Worm (Caenorhabditis elegans) whole organism, L3 larva: ENCODE measurements around the gene grd-4.

Experiments
- ama-1 ChIP-seq: fragments of 150-350 bp; optimal IDR thresholded peaks from 2 replicates; lab custom pipeline; 2018
- ceh-16 ChIP-seq: sonication (generic microtip); optimal IDR thresholded peaks from 2 replicates; lab custom pipeline; 2017; ENCODE audit warnings: missing biosample characterization, missing genetic modification characterization
- ceh-28 ChIP-seq: fragments of 150-350 bp; optimal IDR thresholded peaks from 2 replicates; lab custom pipeline; 2014; ENCODE audit warnings: missing biosample characterization, missing genetic modification reagents, missing genetic modification characterization
- ceh-82 ChIP-seq: fragments of 150-350 bp; optimal IDR thresholded peaks from 2 replicates; lab custom pipeline; 2014; ENCODE audit warnings: missing biosample characterization, missing genetic modification characterization
- daf-12 ChIP-seq: fragments of 150-350 bp; optimal IDR thresholded peaks from 2 replicates; lab custom pipeline; 2014; ENCODE audit warnings: missing biosample characterization, missing genetic modification reagents, missing genetic modification characterization
- egl-27 ChIP-seq: sonication (generic microtip); optimal IDR thresholded peaks from 4 replicates; lab custom pipeline; 2017; ENCODE audit warnings: missing biosample characterization, missing genetic modification reagents, missing genetic modification characterization
- elt-1 ChIP-seq: fragments of 150-350 bp; optimal IDR thresholded peaks from 2 replicates; lab custom pipeline; 2014; ENCODE audit warnings: missing biosample characterization, missing genetic modification characterization
- elt-2 ChIP-seq: sonication (generic microtip); optimal IDR thresholded peaks from 2 replicates; lab custom pipeline; 2016; ENCODE audit warnings: missing genetic modification reagents, mild to moderate bottlenecking, missing genetic modification characterization, missing compliant biosample characterization
- elt-3 ChIP-seq, 3 experiments: fragments of 150-350 bp in 1 of 3; sonication (generic microtip) in 2 of 3; optimal IDR thresholded peaks; 2 replicates in 2 of 3; 4 replicates in 1 of 3; lab custom pipeline; 2014 to 2017; ENCODE audit warnings: missing biosample characterization in 3 of 3, missing genetic modification characterization in 3 of 3
- eor-1 ChIP-seq, 2 experiments: fragments of 150-350 bp; optimal IDR thresholded peaks; 2 replicates each; lab custom pipeline; 2014 to 2018; ENCODE audit warnings: missing biosample characterization in 2 of 2, missing genetic modification characterization in 2 of 2
- fkh-10 ChIP-seq: sonication (generic microtip); optimal IDR thresholded peaks from 2 replicates; lab custom pipeline; 2017; ENCODE audit warnings: missing biosample characterization, missing genetic modification reagents, missing genetic modification characterization
- fkh-2 ChIP-seq: fragments of 150-350 bp; optimal IDR thresholded peaks from 2 replicates; lab custom pipeline; 2014; ENCODE audit warnings: missing biosample characterization, missing genetic modification reagents, missing genetic modification characterization
- lin-15B ChIP-seq: fragments of 150-350 bp; optimal IDR thresholded peaks from 2 replicates; lab custom pipeline; 2014; ENCODE audit warnings: missing biosample characterization, missing genetic modification characterization
- lin-39 ChIP-seq: fragments of 150-350 bp; optimal IDR thresholded peaks from 2 replicates; lab custom pipeline; 2018; ENCODE audit warnings: missing biosample characterization, missing genetic modification reagents, missing genetic modification characterization
- nfya-1 ChIP-seq: sonication (generic microtip); optimal IDR thresholded peaks from 2 replicates; lab custom pipeline; 2017; ENCODE audit warnings: missing genetic modification characterization, mild to moderate bottlenecking, missing compliant biosample characterization, antibody characterized with exemption, moderate library complexity; ENCODE audit not compliant: insufficient read depth
- nhr-23 ChIP-seq: fragments of 150-350 bp; optimal IDR thresholded peaks from 2 replicates; lab custom pipeline; 2014; ENCODE audit warnings: missing biosample characterization, missing genetic modification reagents, missing genetic modification characterization
- nhr-25 ChIP-seq: sonication (generic microtip); optimal IDR thresholded peaks from 2 replicates; lab custom pipeline; 2017; ENCODE audit warnings: missing biosample characterization, missing genetic modification characterization
- nhr-28 ChIP-seq: fragments of 150-350 bp; optimal IDR thresholded peaks from 2 replicates; lab custom pipeline; 2014; ENCODE audit warnings: missing biosample characterization, missing genetic modification characterization
- nhr-43 ChIP-seq: sonication (generic microtip); optimal IDR thresholded peaks from 2 replicates; lab custom pipeline; 2016; ENCODE audit warnings: mild to moderate bottlenecking, missing genetic modification characterization, missing compliant biosample characterization; ENCODE audit not compliant: poor library complexity, severe bottlenecking
- nhr-67 ChIP-seq: fragments of 150-350 bp; optimal IDR thresholded peaks from 2 replicates; lab custom pipeline; 2014; ENCODE audit warnings: missing biosample characterization, missing genetic modification characterization
- nhr-76 ChIP-seq: fragments of 150-350 bp; sonication (generic microtip); optimal IDR thresholded peaks from 5 replicates; lab custom pipeline; 2014; ENCODE audit warnings: missing biosample characterization, missing genetic modification characterization
- nhr-77 ChIP-seq: fragments of 150-350 bp; optimal IDR thresholded peaks from 2 replicates; lab custom pipeline; 2014; ENCODE audit warnings: missing biosample characterization, missing genetic modification characterization
- pha-4 ChIP-seq: fragments of 150-350 bp; optimal IDR thresholded peaks from 2 replicates; lab custom pipeline; 2014; ENCODE audit warnings: missing biosample characterization, missing genetic modification reagents, missing genetic modification characterization
- pqm-1 ChIP-seq: fragments of 150-350 bp; optimal IDR thresholded peaks from 2 replicates; lab custom pipeline; 2017; ENCODE audit warnings: missing biosample characterization, missing genetic modification characterization, inconsistent platforms
- sea-2 ChIP-seq: fragments of 150-350 bp; sonication (generic microtip); optimal IDR thresholded peaks from 4 replicates; lab custom pipeline; 2014; ENCODE audit warnings: missing biosample characterization, missing genetic modification reagents, missing genetic modification characterization
- snpc-4 ChIP-seq: fragments of 150-350 bp; optimal IDR thresholded peaks from 2 replicates; lab custom pipeline; 2014; ENCODE audit warnings: missing biosample characterization, missing genetic modification characterization
- tbx-2 ChIP-seq: sonication (generic microtip); optimal IDR thresholded peaks from 2 replicates; lab custom pipeline; 2016; ENCODE audit warnings: mild to moderate bottlenecking, missing genetic modification characterization, missing compliant biosample characterization
- unc-39 ChIP-seq: sonication (generic microtip); optimal IDR thresholded peaks from 4 replicates; lab custom pipeline; 2017; ENCODE audit warnings: missing biosample characterization, missing genetic modification characterization
- zag-1 ChIP-seq: fragments of 150-350 bp; optimal IDR thresholded peaks from 2 replicates; lab custom pipeline; 2014; ENCODE audit warnings: missing biosample characterization, missing genetic modification characterization
- ztf-11 ChIP-seq: fragments of 150-350 bp; optimal IDR thresholded peaks from 2 replicates; lab custom pipeline; 2014; ENCODE audit warnings: missing biosample characterization, missing genetic modification characterization
- ztf-4 ChIP-seq: fragments of 150-350 bp; optimal IDR thresholded peaks from 2 replicates; lab custom pipeline; 2014; ENCODE audit warnings: missing biosample characterization, missing genetic modification characterization

grd-4 gene

ce11 chrX:8500922-8501321, at the start of gene grd-4:
Gene grd-4, plus strand, starts transcription at chrX:8501222.
- TF ChIP-seq sea-2 (GFP tag; lab: Kevin White, UChicago) (no peak), elt-1 (tag; lab: Kevin White, UChicago) (peak; percentile 77), ztf-11 (no peak), ama-1 (lab: Kevin White, UChicago) (no peak), nhr-25 (peak; percentile 49)

ce11 chrX:8455590-8456166, 45.3 kb upstream of the grd-4 start, which contains the start of gene dpy-6:
Gene dpy-6, minus strand, starts transcription at chrX:8455640.
- TF ChIP-seq zag-1 (no peak), egl-27 (tag; lab: Kevin White, UChicago) (no peak), eor-1 (tag; optimal IDR thresholded peaks at IDR 0.05; lab: Kevin White, UChicago) (no peak), fkh-10 (GFP tag; lab: Kevin White, UChicago) (no peak), nhr-76 (no peak), ceh-16 (no peak), nhr-23 (tag; lab: Kevin White, UChicago) (peak; percentile 36), fkh-2 (tag; lab: Kevin White, UChicago) (no peak), nhr-43 (tag; lab: Kevin White, UChicago) (no peak), elt-3 (tag; optimal IDR thresholded peaks at IDR 0.05; lab: Kevin White, UChicago) (peak in 1 of 3 experiments; percentile 65), nhr-28 (tag; lab: Kevin White, UChicago) (no peak), ceh-28 (tag; lab: Kevin White, UChicago) (no peak), sea-2 (GFP tag; lab: Kevin White, UChicago) (no peak)
- TF ChIP-seq, all 47 proteins: peak for 2

ce11 chrX:8457314-8457713, 43.7 kb upstream of the grd-4 start, which contains the start of gene F16F9.3:
Gene F16F9.3, plus strand, starts transcription at chrX:8457614.
- TF ChIP-seq zag-1 (no peak), lin-15B (tag; lab: Kevin White, UChicago) (no peak), tbx-2 (tag; lab: Kevin White, UChicago) (no peak), lin-39 (no peak)

- TF ChIP-seq fkh-10 (GFP tag; lab: Kevin White, UChicago) (no peak), ama-1 (lab: Kevin White, UChicago) (no peak), ceh-82 (no peak), ztf-4 (no peak), nhr-77 (no peak), eor-1 (tag; optimal IDR thresholded peaks at IDR 0.05; lab: Kevin White, UChicago) (no peak), nhr-67 (tag; lab: Kevin White, UChicago) (no peak), unc-39 (tag; lab: Kevin White, UChicago) (no peak), sea-2 (GFP tag; lab: Kevin White, UChicago) (no peak), zag-1 (no peak), daf-12 (tag; lab: Kevin White, UChicago) (no peak), ceh-16 (no peak)
- TF ChIP-seq, all 47 proteins: peak for 0
These were observed 41.2 kb upstream of the grd-4 start for ce11 chrX:8459789-8460188.

ce11 chrX:8460958-8461357, 40.1 kb upstream of the grd-4 start:
- TF ChIP-seq lin-15B (tag; lab: Kevin White, UChicago) (no peak), fkh-2 (tag; lab: Kevin White, UChicago) (no peak), eor-1 (tag; optimal IDR thresholded peaks at IDR 0.05; lab: Kevin White, UChicago) (no peak), egl-27 (tag; lab: Kevin White, UChicago) (no peak), snpc-4 (no peak)

- TF ChIP-seq pha-4 (tag; lab: Kevin White, UChicago): no peak
- no peak for TF ChIP-seq nfya-1 (tag; lab: Kevin White, UChicago)
- peak; percentile 64 for TF ChIP-seq pqm-1 (tag; lab: Kevin White, UChicago)
- peak; percentile 66 for TF ChIP-seq elt-2
- TF ChIP-seq nhr-43 (tag; lab: Kevin White, UChicago): no peak
These were observed 37.9 kb upstream of the grd-4 start, which contains the start of gene F16F9.4 for ce11 chrX:8463085-8463645. Gene F16F9.4, minus strand, starts transcription at chrX:8463360.
